Worm (Caenorhabditis elegans): ENCODE results near the gene fip-1.

Gene fip-1

DNA sequence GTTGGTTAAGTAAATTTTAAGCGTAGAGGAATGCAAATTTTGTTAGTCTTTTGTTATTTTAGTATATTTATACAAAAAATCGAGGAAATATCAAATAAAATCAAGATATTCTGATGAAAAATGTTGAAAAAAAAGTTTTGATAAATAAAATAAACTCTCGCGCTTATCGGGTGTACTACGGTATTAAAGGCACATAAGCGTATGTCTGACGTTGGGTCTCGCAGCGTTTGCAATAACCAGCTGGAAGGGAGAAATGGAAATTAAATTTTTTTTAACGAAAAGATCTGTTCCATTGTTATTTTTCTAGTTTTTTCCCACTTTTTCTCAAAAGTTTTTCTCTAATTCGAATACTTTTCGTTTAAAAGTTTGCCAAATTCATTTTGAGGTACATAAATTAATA lies 49.6 kb downstream of the fip-1 start:
- no peak for TF ChIP-seq mab-5 (tag; optimal IDR thresholded peaks at IDR 0.05)
- no peak for TF ChIP-seq ztf-11 (tag; optimal IDR thresholded peaks at IDR 0.05)
- no peak for TF ChIP-seq nhr-237 (tag; optimal IDR thresholded peaks at IDR 0.05)
- no peak for TF ChIP-seq sma-9 (GFP tag; optimal IDR thresholded peaks at IDR 0.05)
- TF ChIP-seq sma-9 (tag; optimal IDR thresholded peaks at IDR 0.05) = no peak
- TF ChIP-seq lin-13 (GFP tag; optimal IDR thresholded peaks at IDR 0.05) = no peak
- no peak for TF ChIP-seq nhr-12 (tag; optimal IDR thresholded peaks at IDR 0.05)
- no peak for TF ChIP-seq nhr-25 (tag; optimal IDR thresholded peaks at IDR 0.05)
- no peak for TF ChIP-seq mdl-1 (tag; optimal IDR thresholded peaks at IDR 0.05)
- TF ChIP-seq nhr-129 (tag; optimal IDR thresholded peaks at IDR 0.05) = no peak
- TF ChIP-seq sem-4 (tag; optimal IDR thresholded peaks at IDR 0.05) = no peak
- no peak for TF ChIP-seq ama-1 (optimal IDR thresholded peaks at IDR 0.05)
- no peak for TF ChIP-seq R02D3.7 (tag; optimal IDR thresholded peaks at IDR 0.05)
- no peak for TF ChIP-seq gmeb-1 (tag; optimal IDR thresholded peaks at IDR 0.05)
- TF ChIP-seq ztf-1 (GFP tag; conservative IDR thresholded peaks at IDR 0.05) = no peak
- no peak for TF ChIP-seq nhr-21 (tag; optimal IDR thresholded peaks at IDR 0.05)
- TF ChIP-seq zag-1 (tag; optimal IDR thresholded peaks at IDR 0.05) = no peak

DNA sequence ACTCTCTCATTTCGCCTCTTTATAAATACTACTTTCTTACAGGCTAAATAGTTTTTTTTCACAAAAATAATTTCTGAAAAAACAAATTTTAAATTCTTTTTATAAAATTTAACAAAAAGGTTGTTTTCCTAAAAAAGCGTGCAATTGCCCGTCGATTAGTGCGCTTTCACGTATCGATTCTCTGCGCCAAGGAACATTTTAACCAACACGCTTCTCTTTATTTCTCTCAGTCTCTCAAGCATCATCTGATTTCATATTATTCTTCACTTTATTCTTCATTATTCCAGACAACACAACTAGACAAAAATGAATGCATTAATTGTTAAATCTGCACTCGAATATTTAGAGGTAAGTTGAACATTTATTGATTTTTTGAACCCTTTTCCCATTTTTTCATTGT lies 50.1 kb downstream of the fip-1 start, which contains the start of gene B0303.4:
TSS of gene B0303.4 (plus strand) at position 196 of the 400 bp plus-strand sequence.
- TF ChIP-seq nhr-21 (tag; optimal IDR thresholded peaks at IDR 0.05) (peak; percentile 2), elt-3 (tag; optimal IDR thresholded peaks at IDR 0.05) (no peak), egl-27 (tag; optimal IDR thresholded peaks at IDR 0.05) (no peak), snpc-4 (tag; optimal IDR thresholded peaks at IDR 0.05) (peak; percentile 4), ztf-11 (tag; optimal IDR thresholded peaks at IDR 0.05) (no peak), nhr-129 (tag; optimal IDR thresholded peaks at IDR 0.05) (peak; percentile 62), unc-39 (tag; optimal IDR thresholded peaks at IDR 0.05) (no peak), ceh-82 (tag; optimal IDR thresholded peaks at IDR 0.05) (no peak), ztf-4 (tag; optimal IDR thresholded peaks at IDR 0.05) (no peak), blmp-1 (tag; optimal IDR thresholded peaks at IDR 0.05; ENCODE audit: insufficient read depth) (no peak), nhr-12 (tag; optimal IDR thresholded peaks at IDR 0.05) (no peak), ZK546.5 (tag; optimal IDR thresholded peaks at IDR 0.05) (no peak), zag-1 (tag; optimal IDR thresholded peaks at IDR 0.05) (no peak), Y55F3AM.14 (GFP tag; optimal IDR thresholded peaks at IDR 0.05) (no peak), sma-9 (GFP tag; optimal IDR thresholded peaks at IDR 0.05) (peak; percentile 42), sma-9 (tag; optimal IDR thresholded peaks at IDR 0.05) (no peak), unc-55 (GFP tag; optimal IDR thresholded peaks at IDR 0.05) (peak; percentile 92), F13H6.1 (tag; optimal IDR thresholded peaks at IDR 0.05) (peak; percentile 30), nhr-6 (tag; optimal IDR thresholded peaks at IDR 0.05) (no peak), dmd-4 (tag; optimal IDR thresholded peaks at IDR 0.05) (no peak), lsy-2 (tag; optimal IDR thresholded peaks at IDR 0.05) (peak; percentile 3 to 79), sma-3 (GFP tag; optimal IDR thresholded peaks at IDR 0.05) (peak; percentile 15), sem-4 (tag; optimal IDR thresholded peaks at IDR 0.05) (peak; percentile 94), alr-1 (tag; optimal IDR thresholded peaks at IDR 0.05) (no peak), ceh-16 (tag; optimal IDR thresholded peaks at IDR 0.05) (no peak), nhr-11 (tag; optimal IDR thresholded peaks at IDR 0.05) (no peak), lin-13 (GFP tag; optimal IDR thresholded peaks at IDR 0.05) (peak; percentile 54), nhr-237 (tag; optimal IDR thresholded peaks at IDR 0.05) (no peak), nhr-25 (tag; optimal IDR thresholded peaks at IDR 0.05) (peak; percentile 62), unc-62 (GFP tag; optimal IDR thresholded peaks at IDR 0.05) (no peak), skn-1 (tag; optimal IDR thresholded peaks at IDR 0.05) (no peak), fos-1 (tag; optimal IDR thresholded peaks at IDR 0.05) (peak; percentile 61), mab-5 (tag; optimal IDR thresholded peaks at IDR 0.05) (no peak), R02D3.7 (tag; optimal IDR thresholded peaks at IDR 0.05) (no peak), ztf-1 (GFP tag; conservative IDR thresholded peaks at IDR 0.05) (no peak), nhr-23 (tag; optimal IDR thresholded peaks at IDR 0.05) (no peak), lin-11 (tag; optimal IDR thresholded peaks at IDR 0.05) (peak; percentile 26), elt-1 (tag; optimal IDR thresholded peaks at IDR 0.05) (no peak), C34F6.9 (tag; optimal IDR thresholded peaks at IDR 0.05) (peak; percentile 94), lin-39 (tag; optimal IDR thresholded peaks at IDR 0.05) (no peak), mbf-1 (tag; optimal IDR thresholded peaks at IDR 0.05) (no peak), nhr-77 (tag; optimal IDR thresholded peaks at IDR 0.05) (no peak), aly-2 (tag; optimal IDR thresholded peaks at IDR 0.05) (no peak), ama-1 (optimal IDR thresholded peaks at IDR 0.05) (peak; percentile 7), gmeb-1 (tag; optimal IDR thresholded peaks at IDR 0.05) (peak; percentile 45), peb-1 (tag; optimal IDR thresholded peaks at IDR 0.05) (no peak), crh-2 (tag; optimal IDR thresholded peaks at IDR 0.05) (peak; percentile 81), mdl-1 (tag; optimal IDR thresholded peaks at IDR 0.05) (peak in 1 of 2 experiments; percentile 8), nhr-10 (tag; optimal IDR thresholded peaks at IDR 0.05) (peak; percentile 2)

Data from whole organism, L2 larva.